Worm (Caenorhabditis elegans): ENCODE data around the gene cpg-1.

DNA sequence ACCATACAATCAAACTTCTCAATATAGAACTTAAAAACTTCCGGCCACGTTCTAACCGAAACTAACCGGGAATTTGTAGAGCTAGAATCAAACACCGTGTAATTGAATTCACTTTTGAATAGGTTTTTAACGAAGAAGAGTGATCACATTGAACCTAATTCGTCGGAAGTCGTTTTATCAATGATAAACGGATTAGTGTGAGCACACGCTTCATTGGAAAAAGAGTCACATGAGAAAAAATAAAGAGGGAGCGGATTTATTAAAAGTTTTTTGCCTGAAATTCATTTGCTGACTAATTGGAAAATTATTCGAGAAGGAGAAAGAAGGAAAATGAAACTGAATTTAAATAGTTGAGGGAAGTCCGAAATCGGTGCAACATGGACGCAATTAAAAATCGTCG lies 6.5 kb downstream of the cpg-1 start:
- no peak for TF ChIP-seq B0310.2 (tag; optimal IDR thresholded peaks at IDR 0.05)
- no peak for TF ChIP-seq scrt-1 (GFP tag; IDR thresholded peaks at IDR 0.05)
- no peak for TF ChIP-seq F13C5.2 (tag; optimal IDR thresholded peaks at IDR 0.05)
- TF ChIP-seq tra-4 (tag; optimal IDR thresholded peaks at IDR 0.05) = no peak
- no peak for TF ChIP-seq ceh-36 (tag; optimal IDR thresholded peaks at IDR 0.05)

All from whole organism, early embryonic.